Worm (Caenorhabditis elegans): ENCODE data around the gene eyg-1.

eyg-1 gene

ce11 chrII:9800251-9800650, 27.5 kb downstream of the eyg-1 start, which contains the start of gene cyp-13A5 (continued):
- no peak for TF ChIP-seq spr-3 (GFP tag; optimal IDR thresholded peaks at IDR 0.05)
- TF ChIP-seq lir-3 (tag; optimal IDR thresholded peaks at IDR 0.05) = no peak
- TF ChIP-seq sdz-12 (GFP tag; optimal IDR thresholded peaks at IDR 0.05) = no peak
- TF ChIP-seq dmd-8 (GFP tag; IDR thresholded peaks at IDR 0.05) = no peak
- TF ChIP-seq nhr-28 (tag; optimal IDR thresholded peaks at IDR 0.05) = peak; percentile 89
- TF ChIP-seq ctbp-1 (GFP tag; IDR thresholded peaks at IDR 0.05) = no peak
- TF ChIP-seq Y5F2A.4 (GFP tag; optimal IDR thresholded peaks at IDR 0.05) = no peak
- TF ChIP-seq unc-62 (GFP tag; optimal IDR thresholded peaks at IDR 0.05 in 1 of 2) = peak in 1 of 2 experiments; percentile 77
- TF ChIP-seq unc-62 (tag; optimal IDR thresholded peaks at IDR 0.05) = no peak
- TF ChIP-seq zfp-3 (GFP tag; conservative IDR thresholded peaks at IDR 0.05) = no peak
- no peak for TF ChIP-seq egl-43 (GFP tag; IDR thresholded peaks at IDR 0.05)
- no peak for TF ChIP-seq nhr-111 (GFP tag; optimal IDR thresholded peaks at IDR 0.05)
- no peak for TF ChIP-seq fos-1 (tag; optimal IDR thresholded peaks at IDR 0.05)
- no peak for TF ChIP-seq tra-1 (GFP tag; IDR thresholded peaks at IDR 0.05)
- no peak for TF ChIP-seq hmg-1.1 (GFP tag; IDR thresholded peaks at IDR 0.05)
- no peak for TF ChIP-seq zip-11 (GFP tag; IDR thresholded peaks at IDR 0.05)
- TF ChIP-seq nhr-102 (tag; optimal IDR thresholded peaks at IDR 0.05) = peak; percentile 64
- no peak for TF ChIP-seq lin-39 (tag; optimal IDR thresholded peaks at IDR 0.05)
- TF ChIP-seq dmd-9 (GFP tag; IDR thresholded peaks at IDR 0.05) = no peak
- TF ChIP-seq mdt-29 (GFP tag; IDR thresholded peaks at IDR 0.05) = no peak
- TF ChIP-seq unc-130 (GFP tag; optimal IDR thresholded peaks at IDR 0.05) = no peak
- peak; percentile 19 for TF ChIP-seq nhr-11 (tag; optimal IDR thresholded peaks at IDR 0.05)
- no peak for TF ChIP-seq lin-29 (GFP tag; IDR thresholded peaks at IDR 0.05)
- no peak for TF ChIP-seq F44E2.7 (GFP tag; IDR thresholded peaks at IDR 0.05)
- TF ChIP-seq madf-9 (GFP tag; conservative IDR thresholded peaks at IDR 0.05) = no peak
- TF ChIP-seq skn-1 (tag; optimal IDR thresholded peaks at IDR 0.05) = no peak
- TF ChIP-seq nhr-48 (tag; optimal IDR thresholded peaks at IDR 0.05) = no peak
- TF ChIP-seq R02D3.7 (tag; optimal IDR thresholded peaks at IDR 0.05) = no peak
- TF ChIP-seq daf-16 (GFP tag; optimal IDR thresholded peaks at IDR 0.05) = no peak
- TF ChIP-seq daf-16 (tag; optimal IDR thresholded peaks at IDR 0.05) = peak; percentile 83
- no peak for TF ChIP-seq snpc-4 (tag; optimal IDR thresholded peaks at IDR 0.05)
- no peak for TF ChIP-seq daf-12 (tag; optimal IDR thresholded peaks at IDR 0.05)
- no peak for TF ChIP-seq daf-8 (GFP tag; IDR thresholded peaks at IDR 0.05)
- peak; percentile 59 for TF ChIP-seq pqm-1 (tag; optimal IDR thresholded peaks at IDR 0.05)
- no peak for TF ChIP-seq egl-27 (tag; optimal IDR thresholded peaks at IDR 0.05)
- TF ChIP-seq nhr-77 (tag; optimal IDR thresholded peaks at IDR 0.05) = peak; percentile 73
- peak; percentile 28 for TF ChIP-seq dve-1 (tag; optimal IDR thresholded peaks at IDR 0.05; ENCODE audit: insufficient read depth)
- TF ChIP-seq tag-97 (GFP tag; IDR thresholded peaks at IDR 0.05) = no peak
- no peak for TF ChIP-seq zfp-2 (tag; optimal IDR thresholded peaks at IDR 0.05)

DNA sequence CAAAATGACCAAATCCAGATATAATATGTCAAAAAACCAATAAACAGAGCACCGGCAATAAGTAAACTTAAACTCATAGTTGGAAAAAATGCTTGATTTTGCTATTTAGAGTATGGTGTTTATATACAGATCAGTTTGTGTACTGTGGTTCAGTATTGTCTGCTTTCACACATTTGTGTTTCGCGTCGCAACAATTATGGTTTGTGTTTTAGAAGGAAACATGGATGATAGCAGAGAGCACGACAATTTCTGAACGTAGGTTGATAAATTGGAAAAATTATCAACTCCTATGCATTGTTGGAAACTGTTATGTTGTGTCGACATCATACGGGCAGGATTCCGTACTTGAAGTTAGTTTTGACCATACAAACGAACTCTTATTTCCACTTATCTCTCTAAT, 30.1 kb downstream of the eyg-1 start, which contains the start of gene cyp-13A4:
cyp-13A4 (minus strand) TSS at position 77 of the 400 bp plus-strand sequence.
- TF ChIP-seq nhr-102 (tag; optimal IDR thresholded peaks at IDR 0.05) (peak; percentile 13), dmd-6 (GFP tag; IDR thresholded peaks at IDR 0.05) (peak; percentile 78), nhr-28 (tag; optimal IDR thresholded peaks at IDR 0.05) (peak; percentile 58), unc-62 (GFP tag; optimal IDR thresholded peaks at IDR 0.05 in 1 of 2) (peak in 1 of 2 experiments; percentile 29), unc-62 (tag; optimal IDR thresholded peaks at IDR 0.05) (no peak), pqm-1 (tag; optimal IDR thresholded peaks at IDR 0.05) (peak; percentile 33), zfp-2 (tag; optimal IDR thresholded peaks at IDR 0.05) (no peak), hlh-11 (tag; optimal IDR thresholded peaks at IDR 0.05) (peak; percentile 3), ceh-20 (GFP tag; IDR thresholded peaks at IDR 0.05) (no peak), sdz-12 (GFP tag; optimal IDR thresholded peaks at IDR 0.05) (no peak), ceh-28 (tag; optimal IDR thresholded peaks at IDR 0.05) (no peak), daf-16 (GFP tag; optimal IDR thresholded peaks at IDR 0.05) (no peak), daf-16 (tag; optimal IDR thresholded peaks at IDR 0.05) (peak; percentile 25)

All from whole organism, L4 larva.